Worm (Caenorhabditis elegans) whole organism, early embryonic: Measurements from ENCODE around the gene txt-12.

Experiments used
- B0310.2 ChIP-seq: sonication (generic microtip); optimal IDR thresholded peaks from 2 replicates; lab custom pipeline; 2016; ENCODE audit warnings: mild to moderate bottlenecking, missing genetic modification characterization, missing compliant biosample characterization
- aly-1 ChIP-seq: sonication (generic microtip); optimal IDR thresholded peaks from 2 replicates; lab custom pipeline; 2016; ENCODE audit warnings: missing genetic modification characterization, missing compliant biosample characterization
- ama-1 ChIP-seq: fragments of 150-350 bp; optimal IDR thresholded peaks from 2 replicates; lab custom pipeline; 2014
- ceh-36 ChIP-seq: sonication (generic microtip); optimal IDR thresholded peaks from 2 replicates; lab custom pipeline; 2016; ENCODE audit warnings: missing genetic modification characterization, inconsistent platforms, missing compliant biosample characterization
- flt-1 ChIP-seq: fragments of 200-800 bp; sonication (Bioruptor generic); IDR thresholded peaks from 2 replicates; pipeline ENCODE4 v1.3.6; 2022; ENCODE audit warnings: missing genetic modification characterization, missing compliant biosample characterization
- hnd-1 ChIP-seq: sonication (generic microtip); optimal IDR thresholded peaks from 2 replicates; lab custom pipeline; 2016; ENCODE audit warnings: missing genetic modification characterization, missing compliant biosample characterization
- pes-1 ChIP-seq: fragments of 200-800 bp; sonication (Bioruptor generic); IDR thresholded peaks from 2 replicates; pipeline ENCODE4 v1.3.6; 2022; ENCODE audit warnings: missing genetic modification reagents, missing genetic modification characterization, missing compliant biosample characterization
- scrt-1 ChIP-seq: fragments of 200-800 bp; sonication (Bioruptor generic); IDR thresholded peaks from 2 replicates; pipeline ENCODE4 v1.3.6; 2022; ENCODE audit warnings: missing genetic modification characterization, missing compliant biosample characterization
- sea-1 ChIP-seq: fragments of 200-800 bp; sonication (Bioruptor generic); conservative IDR thresholded peaks from 2 replicates; pipeline ENCODE4 v1.3.6; 2022; ENCODE audit warnings: missing genetic modification characterization, missing compliant biosample characterization
- tbx-11 ChIP-seq: fragments of 200-800 bp; sonication (Bioruptor generic); IDR thresholded peaks from 2 replicates; pipeline ENCODE4 v1.3.6; 2022; ENCODE audit warnings: missing genetic modification characterization, missing compliant biosample characterization
- tbx-37 ChIP-seq: fragments of 200-800 bp; sonication (Bioruptor generic); conservative IDR thresholded peaks from 2 replicates; pipeline ENCODE4 v1.3.6; 2022; ENCODE audit warnings: missing genetic modification reagents, missing genetic modification characterization, missing compliant biosample characterization
- tra-4 ChIP-seq: sonication (generic microtip); optimal IDR thresholded peaks from 2 replicates; lab custom pipeline; 2017; ENCODE audit warnings: missing genetic modification characterization, missing compliant biosample characterization

ce11 chrV:15089438-15089837 is 3.3 kb upstream of the txt-12 start, which contains the start of the genes C01G10.5 and C01G10.4:
- TF ChIP-seq scrt-1 (GFP tag; lab: Robert Waterston, UW), result no peak
- TF ChIP-seq flt-1 (GFP tag; lab: Robert Waterston, UW), result no peak
- TF ChIP-seq tbx-37 (GFP tag; lab: Robert Waterston, UW), result no peak
- no peak for TF ChIP-seq ama-1 (lab: Kevin White, UChicago)
- no peak for TF ChIP-seq aly-1 (tag; lab: Kevin White, UChicago)
- no peak for TF ChIP-seq B0310.2 (tag; lab: Kevin White, UChicago)
- TF ChIP-seq pes-1, result no peak
- no peak for TF ChIP-seq hnd-1 (tag; lab: Kevin White, UChicago)
- no peak for TF ChIP-seq tbx-11 (GFP tag; lab: Robert Waterston, UW)
- no peak for TF ChIP-seq sea-1 (GFP tag; lab: Robert Waterston, UW)
- TF ChIP-seq ceh-36 (tag; lab: Kevin White, UChicago), result no peak
- TF ChIP-seq tra-4 (tag; lab: Kevin White, UChicago), result no peak
